Fruit fly (Drosophila melanogaster) whole organism, prepupa: ENCODE measurements around the gene CG34328.

Experiments used
- CG6808 ChIP-seq: fragments of 200-800 bp; sonication (Bioruptor generic); optimal IDR thresholded peaks from 3 replicates; lab custom pipeline; 2017; ENCODE audit warnings: missing biosample characterization, missing genetic modification characterization, mild to moderate bottlenecking, moderate library complexity, missing genetic modification reagents
- OdsH ChIP-seq: fragments of 200-800 bp; sonication (Bioruptor generic); optimal IDR thresholded peaks from 3 replicates; lab custom pipeline; 2016; ENCODE audit warnings: missing biosample characterization, missing genetic modification characterization
- Smox ChIP-seq: fragments of 200-800 bp; sonication (Bioruptor generic); optimal IDR thresholded peaks from 3 replicates; lab custom pipeline; 2016; ENCODE audit warnings: missing biosample characterization, missing genetic modification characterization
- ss ChIP-seq, 2 experiments: fragments of 200-800 bp; sonication (Bioruptor generic); optimal IDR thresholded peaks; 2 replicates in 1 of 2; 3 replicates in 1 of 2; lab custom pipeline; 2017 to 2018; ENCODE audit warnings: mild to moderate bottlenecking in 2 of 2, missing biosample characterization in 2 of 2, missing genetic modification characterization in 2 of 2, moderate library complexity in 1 of 2

DNA sequence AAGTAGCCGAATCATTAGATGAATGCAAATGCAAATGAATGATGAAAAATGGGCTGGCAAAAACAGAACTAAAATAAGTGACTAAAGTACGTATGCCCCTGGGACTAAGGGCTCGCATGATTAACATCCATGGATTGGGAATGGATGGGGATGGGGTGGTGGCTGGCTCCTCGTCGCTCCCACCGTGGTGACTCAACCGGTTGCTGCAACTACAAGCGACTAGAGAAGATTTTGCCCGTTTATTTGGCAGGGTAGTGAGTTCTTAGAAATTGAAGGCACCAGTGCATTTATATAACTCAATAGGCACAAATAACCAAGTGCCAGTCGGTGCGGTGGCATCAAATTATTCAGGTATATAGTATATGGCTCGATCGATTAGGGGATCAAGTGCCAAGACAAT, 13.1 kb downstream of the CG34328 start, which contains the start of gene Tsf1:
- TF ChIP-seq OdsH (GFP tag; lab: Kevin White, UChicago): no peak
- TF ChIP-seq CG6808 (GFP tag; lab: Kevin White, UChicago): no peak
- TF ChIP-seq ss (GFP tag; optimal IDR thresholded peaks at IDR 0.05; lab: Kevin White, UChicago): no peak
- TF ChIP-seq Smox (GFP tag; lab: Kevin White, UChicago): no peak
